Worm (Caenorhabditis elegans) whole organism, L3 larva: ENCODE results near the gene srh-234.
A peak's percentile ranks its signal among the peaks of the same experiment; 100 is the strongest.

Experiments
- R02D3.7 ChIP-seq: fragments of 150-350 bp; optimal IDR thresholded peaks from 2 replicates; lab custom pipeline; 2014; ENCODE audit warnings: missing biosample characterization, missing genetic modification characterization
- ZK546.5 ChIP-seq: sonication (generic microtip); optimal IDR thresholded peaks from 2 replicates; lab custom pipeline; 2017; ENCODE audit warnings: missing biosample characterization, missing genetic modification characterization
- aly-2 ChIP-seq: fragments of 150-350 bp; optimal IDR thresholded peaks from 2 replicates; lab custom pipeline; 2014; ENCODE audit warnings: missing biosample characterization, missing genetic modification characterization
- ceh-28 ChIP-seq: fragments of 150-350 bp; optimal IDR thresholded peaks from 2 replicates; lab custom pipeline; 2014; ENCODE audit warnings: missing biosample characterization, missing genetic modification reagents, missing genetic modification characterization
- ceh-82 ChIP-seq: fragments of 150-350 bp; optimal IDR thresholded peaks from 2 replicates; lab custom pipeline; 2014; ENCODE audit warnings: missing biosample characterization, missing genetic modification characterization
- daf-12 ChIP-seq: fragments of 150-350 bp; optimal IDR thresholded peaks from 2 replicates; lab custom pipeline; 2014; ENCODE audit warnings: missing biosample characterization, missing genetic modification reagents, missing genetic modification characterization
- egl-27 ChIP-seq: sonication (generic microtip); optimal IDR thresholded peaks from 4 replicates; lab custom pipeline; 2017; ENCODE audit warnings: missing biosample characterization, missing genetic modification reagents, missing genetic modification characterization
- elt-2 ChIP-seq: sonication (generic microtip); optimal IDR thresholded peaks from 2 replicates; lab custom pipeline; 2016; ENCODE audit warnings: missing genetic modification reagents, mild to moderate bottlenecking, missing genetic modification characterization, missing compliant biosample characterization
- fkh-10 ChIP-seq: sonication (generic microtip); optimal IDR thresholded peaks from 2 replicates; lab custom pipeline; 2017; ENCODE audit warnings: missing biosample characterization, missing genetic modification reagents, missing genetic modification characterization
- fkh-2 ChIP-seq: fragments of 150-350 bp; optimal IDR thresholded peaks from 2 replicates; lab custom pipeline; 2014; ENCODE audit warnings: missing biosample characterization, missing genetic modification reagents, missing genetic modification characterization
- fos-1 ChIP-seq: fragments of 150-350 bp; optimal IDR thresholded peaks from 2 replicates; lab custom pipeline; 2014; ENCODE audit warnings: missing biosample characterization, missing genetic modification characterization
- hmg-11 ChIP-seq: sonication (generic microtip); optimal IDR thresholded peaks from 2 replicates; lab custom pipeline; 2016; ENCODE audit warnings: missing genetic modification characterization, missing compliant biosample characterization
- jun-1 ChIP-seq: fragments of 150-350 bp; optimal IDR thresholded peaks from 2 replicates; lab custom pipeline; 2014; ENCODE audit warnings: missing biosample characterization, missing genetic modification reagents, missing genetic modification characterization
- lin-15B ChIP-seq: fragments of 150-350 bp; optimal IDR thresholded peaks from 2 replicates; lab custom pipeline; 2014; ENCODE audit warnings: missing biosample characterization, missing genetic modification characterization
- lin-39 ChIP-seq: fragments of 150-350 bp; optimal IDR thresholded peaks from 2 replicates; lab custom pipeline; 2018; ENCODE audit warnings: missing biosample characterization, missing genetic modification reagents, missing genetic modification characterization
- lsy-12 ChIP-seq: sonication (generic microtip); optimal IDR thresholded peaks from 2 replicates; lab custom pipeline; 2016; ENCODE audit warnings: mild to moderate bottlenecking, missing genetic modification characterization, missing compliant biosample characterization
- nfya-1 ChIP-seq: sonication (generic microtip); optimal IDR thresholded peaks from 2 replicates; lab custom pipeline; 2017; ENCODE audit warnings: missing genetic modification characterization, mild to moderate bottlenecking, missing compliant biosample characterization, antibody characterized with exemption, moderate library complexity; ENCODE audit not compliant: insufficient read depth
- nhr-11 ChIP-seq: fragments of 150-350 bp; optimal IDR thresholded peaks from 2 replicates; lab custom pipeline; 2014; ENCODE audit warnings: missing biosample characterization, missing genetic modification characterization
- nhr-23 ChIP-seq: fragments of 150-350 bp; optimal IDR thresholded peaks from 2 replicates; lab custom pipeline; 2014; ENCODE audit warnings: missing biosample characterization, missing genetic modification reagents, missing genetic modification characterization
- nhr-43 ChIP-seq: sonication (generic microtip); optimal IDR thresholded peaks from 2 replicates; lab custom pipeline; 2016; ENCODE audit warnings: mild to moderate bottlenecking, missing genetic modification characterization, missing compliant biosample characterization; ENCODE audit not compliant: poor library complexity, severe bottlenecking
- nhr-76 ChIP-seq: fragments of 150-350 bp; sonication (generic microtip); optimal IDR thresholded peaks from 5 replicates; lab custom pipeline; 2014; ENCODE audit warnings: missing biosample characterization, missing genetic modification characterization
- nhr-77 ChIP-seq: fragments of 150-350 bp; optimal IDR thresholded peaks from 2 replicates; lab custom pipeline; 2014; ENCODE audit warnings: missing biosample characterization, missing genetic modification characterization
- pha-4 ChIP-seq: fragments of 150-350 bp; optimal IDR thresholded peaks from 2 replicates; lab custom pipeline; 2014; ENCODE audit warnings: missing biosample characterization, missing genetic modification reagents, missing genetic modification characterization
- pqm-1 ChIP-seq: fragments of 150-350 bp; optimal IDR thresholded peaks from 2 replicates; lab custom pipeline; 2017; ENCODE audit warnings: missing biosample characterization, missing genetic modification characterization, inconsistent platforms
- snpc-4 ChIP-seq: fragments of 150-350 bp; optimal IDR thresholded peaks from 2 replicates; lab custom pipeline; 2014; ENCODE audit warnings: missing biosample characterization, missing genetic modification characterization
- tbx-2 ChIP-seq: sonication (generic microtip); optimal IDR thresholded peaks from 2 replicates; lab custom pipeline; 2016; ENCODE audit warnings: mild to moderate bottlenecking, missing genetic modification characterization, missing compliant biosample characterization
- zag-1 ChIP-seq: fragments of 150-350 bp; optimal IDR thresholded peaks from 2 replicates; lab custom pipeline; 2014; ENCODE audit warnings: missing biosample characterization, missing genetic modification characterization
- ztf-11 ChIP-seq: fragments of 150-350 bp; optimal IDR thresholded peaks from 2 replicates; lab custom pipeline; 2014; ENCODE audit warnings: missing biosample characterization, missing genetic modification characterization
- ztf-4 ChIP-seq: fragments of 150-350 bp; optimal IDR thresholded peaks from 2 replicates; lab custom pipeline; 2014; ENCODE audit warnings: missing biosample characterization, missing genetic modification characterization

srh-234 gene

ce11 chrV:7622011-7622465 lies 29.6 kb downstream of the srh-234 start, which contains the start of gene C50E3.12:
TSS of gene C50E3.12 (minus strand) at chrV:7622061.
- no peak for TF ChIP-seq hmg-11 (tag; lab: Kevin White, UChicago)
- TF ChIP-seq snpc-4 (tag; lab: Kevin White, UChicago), result no peak
- TF ChIP-seq fkh-10 (GFP tag; lab: Kevin White, UChicago), result no peak
- no peak for TF ChIP-seq ztf-4 (tag; lab: Kevin White, UChicago)
- TF ChIP-seq fkh-2 (tag; lab: Kevin White, UChicago), result no peak
- TF ChIP-seq zag-1, result no peak
- TF ChIP-seq lsy-12 (tag; lab: Kevin White, UChicago), result no peak
- TF ChIP-seq jun-1 (tag; lab: Kevin White, UChicago), result no peak
- TF ChIP-seq pha-4 (tag; lab: Kevin White, UChicago), result no peak

- TF ChIP-seq nhr-23 (tag; lab: Kevin White, UChicago) (no peak), lin-15B (tag; lab: Kevin White, UChicago) (no peak), nhr-11 (tag; lab: Kevin White, UChicago) (no peak), fos-1 (no peak), pqm-1 (tag; lab: Kevin White, UChicago) (no peak), egl-27 (no peak), hmg-11 (tag; lab: Kevin White, UChicago) (no peak), zag-1 (no peak), fkh-10 (GFP tag; lab: Kevin White, UChicago) (no peak), pha-4 (tag; lab: Kevin White, UChicago) (no peak), aly-2 (no peak), lsy-12 (tag; lab: Kevin White, UChicago) (no peak), nfya-1 (tag; lab: Kevin White, UChicago) (no peak), lin-39 (tag; lab: Kevin White, UChicago) (no peak), daf-12 (tag; lab: Kevin White, UChicago) (no peak), nhr-43 (tag; lab: Kevin White, UChicago) (no peak), nhr-76 (tag; lab: Kevin White, UChicago) (no peak)
- TF ChIP-seq, all 47 proteins: peak for 0
Measured at ce11 chrV:7618114-7618513, 33.5 kb downstream of the srh-234 start, which contains the start of gene C50E3.15. TSS of gene C50E3.15 (plus strand) at chrV:7618414.

- TF ChIP-seq ztf-4 (tag; lab: Kevin White, UChicago), result no peak
- TF ChIP-seq, all 47 proteins: peak for 0
Measured at ce11 chrV:7612044-7612443, 39.6 kb downstream of the srh-234 start, which contains the start of gene clec-215. TSS of gene clec-215 (plus strand) at chrV:7612344.

- peak; percentile 56 for TF ChIP-seq elt-2 (tag; lab: Kevin White, UChicago)
- no peak for TF ChIP-seq nhr-43 (tag; lab: Kevin White, UChicago)
Measured at ce11 chrV:7609698-7610420, 41.8 kb downstream of the srh-234 start, which contains the start of the genes folt-3 and clec-214. TSS of gene folt-3 (minus strand) at chrV:7609748. TSS of gene clec-214 (plus strand) at chrV:7610370.

- TF ChIP-seq fkh-10 (GFP tag; lab: Kevin White, UChicago), result no peak
Measured at ce11 chrV:7604858-7605257, 46.8 kb downstream of the srh-234 start, which contains the start of gene clec-213. TSS of gene clec-213 (plus strand) at chrV:7605158.

- TF ChIP-seq nhr-11 (tag; lab: Kevin White, UChicago) (no peak), fkh-2 (tag; lab: Kevin White, UChicago) (no peak), nhr-43 (tag; lab: Kevin White, UChicago) (no peak), fos-1 (no peak), pqm-1 (tag; lab: Kevin White, UChicago) (no peak), ztf-11 (tag; lab: Kevin White, UChicago) (no peak), R02D3.7 (tag; lab: Kevin White, UChicago) (no peak), ceh-28 (tag; lab: Kevin White, UChicago) (no peak), nhr-77 (tag; lab: Kevin White, UChicago) (no peak), egl-27 (no peak), ceh-82 (tag; lab: Kevin White, UChicago) (no peak), tbx-2 (tag; lab: Kevin White, UChicago) (no peak), jun-1 (tag; lab: Kevin White, UChicago) (no peak), ZK546.5 (tag; lab: Kevin White, UChicago) (no peak), daf-12 (tag; lab: Kevin White, UChicago) (no peak)
Measured at ce11 chrV:7603404-7603803, 48.3 kb downstream of the srh-234 start, which contains the start of gene C50E3.11. TSS of gene C50E3.11 (minus strand) at chrV:7603486.
